Fruit fly (Drosophila melanogaster) whole organism, embryonic: ENCODE results near the gene CG6966.

Experiments used
- Awh ChIP-seq: fragments of 200-800 bp; sonication (Bioruptor generic); IDR thresholded peaks from 2 replicates; pipeline ENCODE4, ENCODE4 v1.3.6; 2022; ENCODE audit warnings: missing biosample characterization, missing genetic modification characterization
- B-H1 ChIP-seq: fragments of 200-800 bp; sonication (Bioruptor generic); IDR thresholded peaks from 3 replicates; pipeline ENCODE4 v1.3.6; 2022; ENCODE audit warnings: missing biosample characterization, missing genetic modification characterization
- Blimp-1 ChIP-seq: fragments of 200-800 bp; sonication (Bioruptor generic); optimal IDR thresholded peaks from 3 replicates; lab custom pipeline; 2018; ENCODE audit warnings: missing biosample characterization, missing genetic modification characterization, mild to moderate bottlenecking, moderate library complexity, missing genetic modification reagents
- CG10321 ChIP-seq: fragments of 200-800 bp; sonication (Bioruptor generic); IDR thresholded peaks from 2 replicates; pipeline ENCODE4 v1.3.6; 2022; ENCODE audit warnings: missing biosample characterization, missing genetic modification characterization
- CG11247 ChIP-seq: fragments of 200-800 bp; sonication (Bioruptor generic); IDR thresholded peaks from 2 replicates; pipeline ENCODE4 v1.3.6; 2022; ENCODE audit warnings: missing biosample characterization, missing genetic modification characterization
- CG11456 ChIP-seq: fragments of 200-800 bp; sonication (Bioruptor generic); IDR thresholded peaks from 3 replicates; pipeline ENCODE4 v1.3.6; 2022; ENCODE audit warnings: missing biosample characterization, missing genetic modification characterization
- CG12155 ChIP-seq: fragments of 200-800 bp; sonication (Bioruptor generic); optimal IDR thresholded peaks from 3 replicates; lab custom pipeline; 2016; ENCODE audit warnings: missing biosample characterization, missing genetic modification characterization
- CG12391 ChIP-seq: fragments of 200-800 bp; sonication (Bioruptor generic); optimal IDR thresholded peaks from 3 replicates; lab custom pipeline; 2018; ENCODE audit warnings: missing biosample characterization, mild to moderate bottlenecking, missing genetic modification characterization, moderate library complexity
- CG13894 ChIP-seq: fragments of 200-800 bp; sonication (Bioruptor generic); optimal IDR thresholded peaks from 3 replicates; lab custom pipeline; 2018; ENCODE audit warnings: missing biosample characterization, mild to moderate bottlenecking, missing genetic modification characterization, moderate library complexity
- CG14050 ChIP-seq: fragments of 200-800 bp; sonication (Bioruptor generic); IDR thresholded peaks from 3 replicates; pipeline ENCODE4 v1.3.6; 2022; ENCODE audit warnings: missing biosample characterization, missing genetic modification characterization
- CG15011 ChIP-seq: fragments of 200-800 bp; sonication (Bioruptor generic); optimal IDR thresholded peaks from 3 replicates; lab custom pipeline; 2018; ENCODE audit warnings: missing biosample characterization, mild to moderate bottlenecking, missing genetic modification characterization
- CG16815 ChIP-seq: fragments of 200-800 bp; sonication (Bioruptor generic); optimal IDR thresholded peaks from 3 replicates; lab custom pipeline; 2017; ENCODE audit warnings: missing biosample characterization, mild to moderate bottlenecking, missing genetic modification characterization
- CG17361 ChIP-seq: fragments of 200-800 bp; sonication (Bioruptor generic); IDR thresholded peaks from 3 replicates; pipeline ENCODE4 v1.3.6; 2022; ENCODE audit warnings: missing biosample characterization, missing genetic modification characterization
- CG17912 ChIP-seq: fragments of 200-800 bp; sonication (Bioruptor generic); optimal IDR thresholded peaks from 2 replicates; lab custom pipeline; 2018; ENCODE audit warnings: missing biosample characterization, mild to moderate bottlenecking, missing genetic modification characterization
- CG2116 ChIP-seq: fragments of 200-800 bp; sonication (Bioruptor generic); optimal IDR thresholded peaks from 3 replicates; lab custom pipeline; 2018; ENCODE audit warnings: missing biosample characterization, mild to moderate bottlenecking, missing genetic modification characterization
- CG2129 ChIP-seq: fragments of 200-800 bp; sonication (Bioruptor generic); IDR thresholded peaks from 2 replicates; pipeline ENCODE4 v1.3.6; 2022; ENCODE audit warnings: missing biosample characterization, missing genetic modification characterization; ENCODE audit not compliant: partially characterized antibody
- CG2712 ChIP-seq: fragments of 200-800 bp; optimal IDR thresholded peaks from 3 replicates; lab custom pipeline; 2019; ENCODE audit warnings: missing biosample characterization, mild to moderate bottlenecking, missing genetic modification characterization, moderate library complexity
- CG31224 ChIP-seq: fragments of 200-800 bp; sonication (Bioruptor generic); IDR thresholded peaks from 2 replicates; pipeline ENCODE4 v1.3.6; 2022; ENCODE audit warnings: missing biosample characterization, missing genetic modification characterization
- CG31388 ChIP-seq: fragments of 200-800 bp; sonication (Bioruptor generic); optimal IDR thresholded peaks from 2 replicates; lab custom pipeline; 2016; ENCODE audit warnings: missing biosample characterization, missing genetic modification characterization
- CG33557 ChIP-seq: fragments of 200-800 bp; sonication (Bioruptor generic); optimal IDR thresholded peaks from 2 replicates; lab custom pipeline; 2019; ENCODE audit warnings: missing biosample characterization, mild to moderate bottlenecking, missing genetic modification characterization, moderate library complexity
- CG3847 ChIP-seq: fragments of 200-800 bp; sonication (Bioruptor generic); IDR thresholded peaks from 2 replicates; pipeline ENCODE4 v1.3.6; 2022; ENCODE audit warnings: missing biosample characterization, missing genetic modification characterization
- CG7786 ChIP-seq: fragments of 200-800 bp; sonication (Bioruptor generic); optimal IDR thresholded peaks from 2 replicates; lab custom pipeline; 2016; ENCODE audit warnings: missing biosample characterization, missing genetic modification characterization
- CG7928 ChIP-seq: fragments of 200-800 bp; sonication (Bioruptor generic); optimal IDR thresholded peaks from 2 replicates; lab custom pipeline; 2017; ENCODE audit warnings: missing biosample characterization, mild to moderate bottlenecking, missing genetic modification characterization
- CG8290 ChIP-seq, 3 experiments: fragments of 200-800 bp; sonication (Bioruptor generic); optimal IDR thresholded peaks; 2 replicates each; lab custom pipeline; 2016 to 2019; ENCODE audit warnings: missing biosample characterization in 3 of 3, missing genetic modification characterization in 3 of 3, mild to moderate bottlenecking in 2 of 3, moderate library complexity in 1 of 3
- Chrac-16 ChIP-seq: fragments of 200-800 bp; sonication (Bioruptor generic); optimal IDR thresholded peaks from 3 replicates; lab custom pipeline; 2016; ENCODE audit warnings: missing biosample characterization, missing genetic modification characterization
- Doc2 ChIP-seq: fragments of 200-800 bp; sonication (Bioruptor generic); IDR thresholded peaks from 2 replicates; pipeline ENCODE4 v1.3.6; 2022; ENCODE audit warnings: missing biosample characterization, missing genetic modification characterization
- Drgx ChIP-seq: fragments of 200-800 bp; sonication (Bioruptor generic); IDR thresholded peaks from 2 replicates; pipeline ENCODE4 v1.3.6; 2022; ENCODE audit warnings: missing biosample characterization, missing genetic modification characterization
- H15 ChIP-seq: fragments of 200-800 bp; sonication (Bioruptor generic); IDR thresholded peaks from 3 replicates; pipeline ENCODE4 v1.3.6; 2022; ENCODE audit warnings: missing biosample characterization, missing genetic modification characterization
- HLH4C ChIP-seq: fragments of 200-800 bp; sonication (Bioruptor generic); IDR thresholded peaks from 3 replicates; pipeline ENCODE4 v1.3.6; 2022; ENCODE audit warnings: missing biosample characterization, missing genetic modification characterization; ENCODE audit not compliant: partially characterized antibody
- Lpt ChIP-seq: fragments of >200 bp; optimal IDR thresholded peaks from 2 replicates; lab custom pipeline; 2018; ENCODE audit warnings: missing biosample characterization, missing genetic modification characterization
- Oaz ChIP-seq: fragments of 200-800 bp; sonication (Bioruptor generic); IDR thresholded peaks from 2 replicates; pipeline ENCODE4 v1.3.6; 2022; ENCODE audit warnings: missing biosample characterization, missing genetic modification characterization
- Rfx ChIP-seq: fragments of 200-800 bp; sonication (Bioruptor generic); IDR thresholded peaks from 2 replicates; pipeline ENCODE4 v1.3.6; 2022; ENCODE audit warnings: missing biosample characterization, missing genetic modification characterization
- Trl ChIP-seq, 3 experiments: fragments of >200 bp in 2 of 3; fragments of 200-800 bp in 1 of 3; sonication (Bioruptor generic) in 1 of 3; optimal IDR thresholded peaks; 2 replicates in 1 of 3; 3 replicates in 2 of 3; lab custom pipeline; 2016 to 2017; ENCODE audit warnings: missing biosample characterization in 1 of 3, missing genetic modification characterization in 1 of 3
- amos ChIP-seq: fragments of 200-800 bp; sonication (Bioruptor generic); IDR thresholded peaks from 2 replicates; pipeline ENCODE4 v1.3.6; 2022; ENCODE audit warnings: missing biosample characterization, missing genetic modification characterization; ENCODE audit not compliant: partially characterized antibody
- az2 ChIP-seq: fragments of 200-800 bp; sonication (Bioruptor generic); optimal IDR thresholded peaks from 3 replicates; lab custom pipeline; 2016; ENCODE audit warnings: missing biosample characterization, missing genetic modification characterization
- chm ChIP-seq: fragments of 200-800 bp; sonication (Bioruptor generic); IDR thresholded peaks from 2 replicates; pipeline ENCODE4 v1.3.6; 2022; ENCODE audit warnings: missing biosample characterization, missing genetic modification characterization
- grn ChIP-seq: fragments of 200-800 bp; sonication (Bioruptor generic); optimal IDR thresholded peaks from 3 replicates; lab custom pipeline; 2017; ENCODE audit warnings: missing biosample characterization, missing genetic modification characterization
- gsb-n ChIP-seq: fragments of 200-800 bp; sonication (Bioruptor generic); optimal IDR thresholded peaks from 3 replicates; lab custom pipeline; 2018; ENCODE audit warnings: missing biosample characterization, mild to moderate bottlenecking, missing genetic modification characterization
- hb ChIP-seq: fragments of 200-800 bp; sonication (Bioruptor generic); IDR thresholded peaks from 3 replicates; pipeline ENCODE4 v1.3.6; 2022; ENCODE audit warnings: missing biosample characterization, missing genetic modification characterization; ENCODE audit not compliant: partially characterized antibody
- hth ChIP-seq: fragments of >200 bp; optimal IDR thresholded peaks from 2 replicates; lab custom pipeline; 2017; ENCODE audit warnings: inconsistent platforms
- mirr ChIP-seq: fragments of 200-800 bp; sonication (Bioruptor generic); optimal IDR thresholded peaks from 3 replicates; lab custom pipeline; 2018; ENCODE audit warnings: missing biosample characterization, mild to moderate bottlenecking, missing genetic modification characterization
- pnt ChIP-seq: fragments of 200-800 bp; sonication (Bioruptor generic); optimal IDR thresholded peaks from 3 replicates; lab custom pipeline; 2016; ENCODE audit warnings: missing biosample characterization, missing genetic modification characterization
- repo ChIP-seq: fragments of 200-800 bp; sonication (Bioruptor generic); optimal IDR thresholded peaks from 2 replicates; lab custom pipeline; 2016; ENCODE audit warnings: missing biosample characterization, missing genetic modification characterization
- run ChIP-seq: fragments of 200-800 bp; sonication (Bioruptor generic); optimal IDR thresholded peaks from 3 replicates; lab custom pipeline; 2018; ENCODE audit warnings: missing biosample characterization, mild to moderate bottlenecking, missing genetic modification characterization
- slbo ChIP-seq: fragments of 200-800 bp; sonication (Bioruptor generic); IDR thresholded peaks from 2 replicates; pipeline ENCODE4 v1.3.6; 2022; ENCODE audit warnings: missing biosample characterization, missing genetic modification characterization
- sqz ChIP-seq: fragments of 200-800 bp; sonication (Bioruptor generic); optimal IDR thresholded peaks from 3 replicates; lab custom pipeline; 2018; ENCODE audit warnings: missing biosample characterization, mild to moderate bottlenecking, missing genetic modification characterization
- twi ChIP-seq: fragments of 200-800 bp; optimal IDR thresholded peaks from 2 replicates; lab custom pipeline; 2019; ENCODE audit warnings: missing biosample characterization, mild to moderate bottlenecking, missing genetic modification characterization, moderate library complexity
- tx ChIP-seq: fragments of 200-800 bp; sonication (Bioruptor generic); optimal IDR thresholded peaks from 2 replicates; lab custom pipeline; 2016; ENCODE audit warnings: missing biosample characterization, missing genetic modification characterization
- vnd ChIP-seq: fragments of 200-800 bp; sonication (Bioruptor generic); IDR thresholded peaks from 3 replicates; pipeline ENCODE4 v1.3.6; 2022; ENCODE audit warnings: missing biosample characterization, missing genetic modification characterization; ENCODE audit not compliant: partially characterized antibody
- zfh2 ChIP-seq: fragments of 200-800 bp; sonication (Bioruptor generic); optimal IDR thresholded peaks from 2 replicates; lab custom pipeline; 2016; ENCODE audit warnings: missing biosample characterization, missing genetic modification characterization

The CG6966 gene

DNA sequence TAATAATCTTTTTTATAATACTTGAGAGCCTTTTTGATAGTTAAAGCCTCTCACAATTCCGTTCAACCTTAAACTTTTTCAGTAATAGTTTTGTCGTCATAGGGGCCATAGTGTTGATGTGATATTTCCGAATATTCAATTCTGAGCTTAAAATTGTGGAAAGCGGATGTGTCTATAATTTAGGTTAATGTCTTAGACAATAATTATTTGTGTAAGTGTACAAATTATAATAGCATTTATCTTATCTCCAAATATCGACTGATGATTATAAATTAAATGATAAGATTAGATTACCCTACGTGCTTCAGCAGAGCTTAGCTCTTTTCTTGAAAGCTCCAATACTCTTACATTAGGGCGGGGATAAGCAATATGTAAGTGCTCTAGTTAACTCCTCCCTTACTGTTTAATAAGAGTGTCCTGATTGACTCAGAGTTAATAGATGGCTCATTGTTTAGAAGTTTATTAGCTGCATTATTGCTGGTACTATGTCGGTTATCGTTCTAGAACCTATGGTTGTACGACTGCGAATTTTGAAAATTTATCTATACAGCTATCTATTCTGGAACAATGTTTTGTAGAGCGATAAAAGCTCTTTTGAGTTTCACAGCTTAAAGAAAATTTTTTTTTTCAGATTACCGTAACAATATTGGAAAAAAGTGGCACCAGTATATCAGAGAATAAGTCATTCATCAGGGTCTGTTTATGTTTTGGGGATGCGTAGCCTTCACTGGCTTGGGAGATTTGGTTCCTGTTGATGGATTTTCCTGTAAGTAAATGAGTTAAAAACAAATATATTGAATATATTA is 43.8 kb upstream of the CG6966 start (continued):
- no peak for TF ChIP-seq CG11247 (GFP tag; lab: Robert Waterston, UW)
- TF ChIP-seq CG11456 (GFP tag; lab: Robert Waterston, UW) = no peak
- peak; percentile 39; the same call in 1 of the 2 replicates for TF ChIP-seq slbo (GFP tag; lab: Robert Waterston, UW)
- TF ChIP-seq Rfx (GFP tag; lab: Robert Waterston, UW) = no peak
- TF ChIP-seq Blimp-1 (GFP tag; lab: Kevin White, UChicago) = no peak
- no peak for TF ChIP-seq CG14050 (GFP tag; lab: Robert Waterston, UW)
- TF ChIP-seq grn (GFP tag; lab: Kevin White, UChicago) = peak; percentile 37
- no peak for TF ChIP-seq CG2129 (GFP tag; lab: Robert Waterston, UW)
- TF ChIP-seq hth (lab: Kevin White, UChicago) = no peak
- TF ChIP-seq Drgx (GFP tag; lab: Robert Waterston, UW) = no peak
- no peak for TF ChIP-seq run (tag; lab: Kevin White, UChicago)
- no peak for TF ChIP-seq CG12155 (GFP tag; lab: Kevin White, UChicago)
- no peak for TF ChIP-seq CG33557 (GFP tag; lab: Kevin White, UChicago)
- TF ChIP-seq zfh2 (GFP tag; lab: Kevin White, UChicago) = peak; percentile 21
- peak; percentile 23 for TF ChIP-seq az2
- no peak for TF ChIP-seq vnd (GFP tag; lab: Robert Waterston, UW)
- TF ChIP-seq Awh (GFP tag; lab: Robert Waterston, UW) = no peak
- no peak for TF ChIP-seq B-H1
- TF ChIP-seq amos = no peak
- no peak for TF ChIP-seq gsb-n (tag; lab: Kevin White, UChicago)
- TF ChIP-seq CG2712 (tag; lab: Kevin White, UChicago) = no peak
- TF ChIP-seq CG10321 (GFP tag; lab: Robert Waterston, UW) = no peak
- TF ChIP-seq HLH4C (GFP tag; lab: Robert Waterston, UW) = no peak
- TF ChIP-seq CG13894 (tag; lab: Kevin White, UChicago) = no peak
- TF ChIP-seq CG7928 = no peak
- TF ChIP-seq Doc2 (GFP tag; lab: Robert Waterston, UW) = no peak
- no peak for TF ChIP-seq Oaz
- no peak for TF ChIP-seq CG17912 (GFP tag; lab: Kevin White, UChicago)
- TF ChIP-seq CG7786 = peak; percentile 24
- TF ChIP-seq CG16815 = peak; percentile 11
- TF ChIP-seq Chrac-16 (GFP tag; lab: Kevin White, UChicago) = no peak
- no peak for TF ChIP-seq hb (GFP tag; lab: Robert Waterston, UW)
- TF ChIP-seq Lpt (GFP tag; lab: Kevin White, UChicago) = no peak
- TF ChIP-seq repo = no peak
- TF ChIP-seq CG8290 (GFP tag; optimal IDR thresholded peaks at IDR 0.05; lab: Kevin White, UChicago) = no peak
- TF ChIP-seq CG8290 (tag; optimal IDR thresholded peaks at IDR 0.05; lab: Kevin White, UChicago) = peak in 1 of 2 experiments; percentile 2
- TF ChIP-seq mirr (GFP tag; lab: Kevin White, UChicago) = no peak
- peak; percentile 10 for TF ChIP-seq tx (GFP tag; lab: Kevin White, UChicago)
- TF ChIP-seq CG15011 (GFP tag; lab: Kevin White, UChicago) = no peak
- no peak for TF ChIP-seq CG2116 (GFP tag; lab: Kevin White, UChicago)
- no peak for TF ChIP-seq chm (GFP tag; lab: Robert Waterston, UW)
- TF ChIP-seq CG31224 = no peak
- peak; percentile 41; the same call in 1 of the 3 replicates for TF ChIP-seq CG17361 (GFP tag; lab: Robert Waterston, UW)
- no peak for TF ChIP-seq twi (tag; lab: Kevin White, UChicago)
- TF ChIP-seq Trl (optimal IDR thresholded peaks at IDR 0.05; lab: Kevin White, UChicago) = no peak
- TF ChIP-seq Trl (GFP tag; optimal IDR thresholded peaks at IDR 0.05; lab: Kevin White, UChicago) = no peak
- TF ChIP-seq sqz (GFP tag; lab: Kevin White, UChicago) = no peak
- TF ChIP-seq CG12391 (tag; lab: Kevin White, UChicago) = peak; percentile 56
- TF ChIP-seq CG3847 (GFP tag; lab: Robert Waterston, UW) = peak; percentile 35
- TF ChIP-seq H15 (GFP tag; lab: Robert Waterston, UW) = no peak
- no peak for TF ChIP-seq pnt (GFP tag; lab: Kevin White, UChicago)
- TF ChIP-seq CG31388 = no peak
